Fruit fly (Drosophila melanogaster) S2 (cell line): ENCODE data around the gene Agpat4.

Experiments
- CG8478 ChIP-seq: fragments of >200 bp; optimal IDR thresholded peaks from 2 replicates; lab custom pipeline; 2018
- CTCF ChIP-seq, 2 experiments: fragments of >200 bp; optimal IDR thresholded peaks; 2 replicates each; lab custom pipeline; 2018

- TF ChIP-seq CG8478 (lab: Kevin White, UChicago) (no peak), CTCF (optimal IDR thresholded peaks at IDR 0.05; lab: Kevin White, UChicago) (peak; percentile 15 to 44)
Observed at dm6 chr3L:16377768-16378764, 3.3 kb downstream of the Agpat4 start, which contains the start of gene roq.
